Fruit fly (Drosophila melanogaster) whole organism, embryonic: Measurements from ENCODE around the gene puc.

Experiments
- Asciz ChIP-seq: fragments of 200-800 bp; sonication (Bioruptor generic); optimal IDR thresholded peaks from 2 replicates; lab custom pipeline; 2017; ENCODE audit warnings: missing biosample characterization, mild to moderate bottlenecking, missing genetic modification characterization, missing genetic modification reagents
- CG11696 ChIP-seq: fragments of 200-800 bp; sonication (Bioruptor generic); IDR thresholded peaks from 2 replicates; pipeline ENCODE4 v1.3.6; 2022; ENCODE audit warnings: missing biosample characterization, missing genetic modification characterization
- CG12104 ChIP-seq: fragments of 200-800 bp; sonication (Bioruptor generic); optimal IDR thresholded peaks from 3 replicates; lab custom pipeline; 2016; ENCODE audit warnings: missing biosample characterization, missing genetic modification characterization
- CG13287 ChIP-seq: fragments of 200-800 bp; sonication (Bioruptor generic); IDR thresholded peaks from 2 replicates; pipeline ENCODE4 v1.3.6; 2022; ENCODE audit warnings: missing biosample characterization, missing genetic modification characterization; ENCODE audit not compliant: partially characterized antibody
- CG13624 ChIP-seq: fragments of 200-800 bp; sonication (Bioruptor generic); optimal IDR thresholded peaks from 2 replicates; lab custom pipeline; 2016; ENCODE audit warnings: missing biosample characterization, missing genetic modification characterization
- CG13775 ChIP-seq: fragments of 200-800 bp; sonication (Bioruptor generic); optimal IDR thresholded peaks from 3 replicates; lab custom pipeline; 2017; ENCODE audit warnings: missing biosample characterization, mild to moderate bottlenecking, missing genetic modification characterization
- CG14965 ChIP-seq: fragments of 200-800 bp; sonication (Bioruptor generic); optimal IDR thresholded peaks from 2 replicates; lab custom pipeline; 2016; ENCODE audit warnings: missing biosample characterization, missing genetic modification characterization, borderline replicate concordance
- CG16815 ChIP-seq: fragments of 200-800 bp; sonication (Bioruptor generic); optimal IDR thresholded peaks from 3 replicates; lab custom pipeline; 2017; ENCODE audit warnings: missing biosample characterization, mild to moderate bottlenecking, missing genetic modification characterization
- CG16863 ChIP-seq: fragments of 200-800 bp; sonication (Bioruptor generic); optimal IDR thresholded peaks from 3 replicates; lab custom pipeline; 2016; ENCODE audit warnings: missing biosample characterization, missing genetic modification characterization
- CG17361 ChIP-seq: fragments of 200-800 bp; sonication (Bioruptor generic); IDR thresholded peaks from 3 replicates; pipeline ENCODE4 v1.3.6; 2022; ENCODE audit warnings: missing biosample characterization, missing genetic modification characterization
- CG30020 ChIP-seq: fragments of 200-800 bp; optimal IDR thresholded peaks from 2 replicates; lab custom pipeline; 2019; ENCODE audit warnings: missing biosample characterization, mild to moderate bottlenecking, missing genetic modification characterization, moderate library complexity
- CG30403 ChIP-seq: fragments of 200-800 bp; sonication (Bioruptor generic); optimal IDR thresholded peaks from 3 replicates; lab custom pipeline; 2016; ENCODE audit warnings: missing biosample characterization, missing genetic modification characterization
- CG30431 ChIP-seq: fragments of 200-800 bp; sonication (Bioruptor generic); optimal IDR thresholded peaks from 2 replicates; lab custom pipeline; 2017; ENCODE audit warnings: missing biosample characterization, missing genetic modification characterization
- CG31441 ChIP-seq: fragments of 200-800 bp; sonication (Bioruptor generic); IDR thresholded peaks from 2 replicates; pipeline ENCODE4 v1.3.6; 2022; ENCODE audit warnings: missing biosample characterization, missing genetic modification characterization
- CG4360 ChIP-seq: fragments of 200-800 bp; sonication (Bioruptor generic); IDR thresholded peaks from 2 replicates; pipeline ENCODE4 v1.3.6; 2022; ENCODE audit warnings: missing biosample characterization, missing genetic modification characterization
- CG6654 ChIP-seq: fragments of 200-800 bp; sonication (Bioruptor generic); optimal IDR thresholded peaks from 2 replicates; lab custom pipeline; 2017; ENCODE audit warnings: missing biosample characterization, mild to moderate bottlenecking, missing genetic modification characterization
- CG6854 ChIP-seq: fragments of 200-800 bp; sonication (Bioruptor generic); optimal IDR thresholded peaks from 3 replicates; lab custom pipeline; 2017; ENCODE audit warnings: missing biosample characterization, mild to moderate bottlenecking, missing genetic modification characterization
- CG7928 ChIP-seq: fragments of 200-800 bp; sonication (Bioruptor generic); optimal IDR thresholded peaks from 2 replicates; lab custom pipeline; 2017; ENCODE audit warnings: missing biosample characterization, mild to moderate bottlenecking, missing genetic modification characterization
- CG8089 ChIP-seq: fragments of 200-800 bp; sonication (Bioruptor generic); optimal IDR thresholded peaks from 3 replicates; lab custom pipeline; 2016; ENCODE audit warnings: missing biosample characterization, missing genetic modification characterization
- CG8290 ChIP-seq, 3 experiments: fragments of 200-800 bp; sonication (Bioruptor generic); optimal IDR thresholded peaks; 2 replicates each; lab custom pipeline; 2016 to 2019; ENCODE audit warnings: missing biosample characterization in 3 of 3, missing genetic modification characterization in 3 of 3, mild to moderate bottlenecking in 2 of 3, moderate library complexity in 1 of 3
- Doc3 ChIP-seq: fragments of 200-800 bp; sonication (Bioruptor generic); IDR thresholded peaks from 3 replicates; pipeline ENCODE4 v1.3.6; 2022; ENCODE audit warnings: missing biosample characterization, missing genetic modification characterization; ENCODE audit not compliant: partially characterized antibody
- Ets65A ChIP-seq: fragments of 200-800 bp; sonication (Bioruptor generic); peaks from one replicate; lab custom pipeline; 2016; ENCODE audit warnings: missing biosample characterization, missing genetic modification characterization
- Fer2 ChIP-seq: fragments of 200-800 bp; sonication (Bioruptor generic); optimal IDR thresholded peaks from 2 replicates; lab custom pipeline; 2018; ENCODE audit warnings: missing biosample characterization, mild to moderate bottlenecking, missing genetic modification characterization, moderate library complexity
- Gug ChIP-seq: fragments of 200-800 bp; sonication (Bioruptor generic); IDR thresholded peaks from 4 replicates; pipeline ENCODE4 v1.3.6; 2022; ENCODE audit warnings: missing biosample characterization, missing genetic modification characterization
- Jarid2 ChIP-seq: fragments of 200-800 bp; sonication (Bioruptor generic); optimal IDR thresholded peaks from 3 replicates; lab custom pipeline; 2017; ENCODE audit warnings: mild to moderate bottlenecking, missing biosample characterization, missing genetic modification reagents, missing genetic modification characterization
- Max ChIP-seq: fragments of 200-800 bp; sonication (Bioruptor generic); optimal IDR thresholded peaks from 2 replicates; lab custom pipeline; 2016; ENCODE audit warnings: missing biosample characterization, mild to moderate bottlenecking, missing genetic modification characterization
- Nf-YB ChIP-seq: fragments of 200-800 bp; sonication (Bioruptor generic); optimal IDR thresholded peaks from 3 replicates; lab custom pipeline; 2019; ENCODE audit warnings: missing biosample characterization, mild to moderate bottlenecking, missing genetic modification characterization, moderate library complexity
- Opbp ChIP-seq: fragments of 200-800 bp; sonication (Bioruptor generic); IDR thresholded peaks from 3 replicates; pipeline ENCODE4 v1.3.6; 2022; ENCODE audit warnings: missing biosample characterization, missing genetic modification characterization; ENCODE audit not compliant: partially characterized antibody
- Usf ChIP-seq: fragments of 200-800 bp; sonication (Bioruptor generic); optimal IDR thresholded peaks from 2 replicates; lab custom pipeline; 2017; ENCODE audit warnings: missing genotype, missing biosample characterization, missing genetic modification characterization
- ac ChIP-seq: fragments of 200-800 bp; sonication (Bioruptor generic); optimal IDR thresholded peaks from 3 replicates; lab custom pipeline; 2017; ENCODE audit warnings: missing biosample characterization, mild to moderate bottlenecking, missing genetic modification characterization
- aop ChIP-seq: fragments of 200-800 bp; sonication (Bioruptor generic); IDR thresholded peaks from 2 replicates; pipeline ENCODE4 v1.3.6; 2022; ENCODE audit warnings: missing biosample characterization, missing genetic modification characterization
- chn ChIP-seq: fragments of 200-800 bp; sonication (Bioruptor generic); optimal IDR thresholded peaks from 2 replicates; lab custom pipeline; 2016; ENCODE audit warnings: missing biosample characterization, missing genetic modification characterization
- ems ChIP-seq: fragments of 200-800 bp; sonication (Bioruptor generic); optimal IDR thresholded peaks from 3 replicates; lab custom pipeline; 2016; ENCODE audit warnings: missing biosample characterization, missing genetic modification characterization
- grn ChIP-seq: fragments of 200-800 bp; sonication (Bioruptor generic); optimal IDR thresholded peaks from 3 replicates; lab custom pipeline; 2017; ENCODE audit warnings: missing biosample characterization, missing genetic modification characterization
- hkb ChIP-seq, 2 experiments: fragments of 200-800 bp in 1 of 2; fragments of >200 bp in 1 of 2; sonication (Bioruptor generic) in 1 of 2; IDR thresholded peaks in 1 of 2; optimal IDR thresholded peaks in 1 of 2; 2 replicates each; pipeline versions ENCODE4 v1.3.6 to Lab custom; 2017 to 2022; ENCODE audit warnings: missing biosample characterization in 1 of 2, missing genetic modification characterization in 1 of 2
- inv ChIP-seq: fragments of 200-800 bp; sonication (Bioruptor generic); IDR thresholded peaks from 2 replicates; pipeline ENCODE4 v1.3.6; 2022; ENCODE audit warnings: missing biosample characterization, missing genetic modification characterization; ENCODE audit not compliant: partially characterized antibody
- kah ChIP-seq: fragments of 200-800 bp; sonication (Bioruptor generic); optimal IDR thresholded peaks from 2 replicates; lab custom pipeline; 2018; ENCODE audit warnings: missing biosample characterization, mild to moderate bottlenecking, missing genetic modification characterization
- lola ChIP-seq, 3 experiments: fragments of >200 bp in 2 of 3; fragments of 200-800 bp in 1 of 3; sonication (Bioruptor generic) in 1 of 3; optimal IDR thresholded peaks; 2 replicates each; lab custom pipeline; 2017 to 2019; ENCODE audit warnings: missing biosample characterization in 3 of 3, missing genetic modification characterization in 3 of 3, mild to moderate bottlenecking in 1 of 3, moderate library complexity in 1 of 3
- lov ChIP-seq, 2 experiments: fragments of 200-800 bp in 1 of 2; fragments of >200 bp in 1 of 2; sonication (Bioruptor generic) in 1 of 2; IDR thresholded peaks in 1 of 2; optimal IDR thresholded peaks in 1 of 2; 2 replicates in 1 of 2; 3 replicates in 1 of 2; pipeline versions ENCODE4 v1.3.6 to Lab custom; 2017 to 2022; ENCODE audit warnings: missing biosample characterization in 1 of 2, missing genetic modification characterization in 1 of 2
- onecut ChIP-seq: fragments of 200-800 bp; sonication (Bioruptor generic); IDR thresholded peaks from 2 replicates; pipeline ENCODE4 v1.3.6; 2022; ENCODE audit warnings: missing biosample characterization, missing genetic modification characterization
- p53 ChIP-seq: fragments of 200-800 bp; sonication (Bioruptor generic); optimal IDR thresholded peaks from 2 replicates; lab custom pipeline; 2016; ENCODE audit warnings: missing biosample characterization, missing genetic modification characterization
- pho ChIP-seq: fragments of 200-800 bp; sonication (Bioruptor generic); optimal IDR thresholded peaks from 2 replicates; lab custom pipeline; 2016; ENCODE audit warnings: missing biosample characterization, missing genetic modification characterization
- sima ChIP-seq: fragments of 200-800 bp; sonication (Bioruptor generic); optimal IDR thresholded peaks from 2 replicates; lab custom pipeline; 2016; ENCODE audit warnings: missing biosample characterization, missing genetic modification characterization
- sqz ChIP-seq: fragments of 200-800 bp; sonication (Bioruptor generic); optimal IDR thresholded peaks from 3 replicates; lab custom pipeline; 2018; ENCODE audit warnings: missing biosample characterization, mild to moderate bottlenecking, missing genetic modification characterization
- ssp ChIP-seq: fragments of 200-800 bp; sonication (Bioruptor generic); IDR thresholded peaks from 2 replicates; pipeline ENCODE4 v1.3.6; 2022; ENCODE audit warnings: missing biosample characterization, missing genetic modification characterization
- stc ChIP-seq: fragments of 200-800 bp; sonication (Bioruptor generic); IDR thresholded peaks from 2 replicates; pipeline ENCODE4 v1.3.6; 2022; ENCODE audit warnings: missing biosample characterization, missing genetic modification characterization
- usp ChIP-seq: fragments of >200 bp; optimal IDR thresholded peaks from 2 replicates; lab custom pipeline; 2017; ENCODE audit warnings: missing biosample characterization, missing genetic modification characterization

Gene puc

dm6 chr3R:8113833-8114673, 8.9 kb downstream of the puc start (continued):
- TF ChIP-seq CG8089 (GFP tag; lab: Kevin White, UChicago) = peak; percentile 75
- 0 out of 2 replicates have a peak, but pooled peaks have one; percentile 52 for TF ChIP-seq CG11696 (GFP tag; lab: Robert Waterston, UW)
- TF ChIP-seq usp (GFP tag; lab: Kevin White, UChicago) = no peak
- peak; percentile 48 for TF ChIP-seq CG6654
- TF ChIP-seq CG8290 (GFP tag; optimal IDR thresholded peaks at IDR 0.05; lab: Kevin White, UChicago) = peak; percentile 66
- TF ChIP-seq CG8290 (tag; optimal IDR thresholded peaks at IDR 0.05; lab: Kevin White, UChicago) = peak in 1 of 2 experiments; percentile 63
- peak; percentile 34 for TF ChIP-seq sima (GFP tag; lab: Kevin White, UChicago)
- peak; percentile 75 for TF ChIP-seq Max
- TF ChIP-seq CG7928 = peak; percentile 29
- peak; percentile 43 for TF ChIP-seq Jarid2 (GFP tag; lab: Kevin White, UChicago)
- TF ChIP-seq pho = peak; percentile 82
- peak; percentile 71 for TF ChIP-seq grn (GFP tag; lab: Kevin White, UChicago)
- TF ChIP-seq CG17361 (GFP tag; lab: Robert Waterston, UW) = peak; percentile 83
- peak; percentile 57 for TF ChIP-seq CG12104
- TF ChIP-seq Nf-YB = peak; percentile 42
- TF ChIP-seq inv (GFP tag; lab: Robert Waterston, UW) = no peak
- peak; percentile 22 for TF ChIP-seq Fer2 (tag; lab: Kevin White, UChicago)
- no peak for TF ChIP-seq CG13287
- peak; percentile 80 for TF ChIP-seq CG6854
- no peak for TF ChIP-seq CG14965 (GFP tag; lab: Kevin White, UChicago)
- TF ChIP-seq Asciz (GFP tag; lab: Kevin White, UChicago) = peak; percentile 87
- TF ChIP-seq sqz (GFP tag; lab: Kevin White, UChicago) = peak; percentile 47
- TF ChIP-seq onecut (GFP tag; lab: Robert Waterston, UW) = no peak
- peak; percentile 84 for TF ChIP-seq CG30403
- TF ChIP-seq CG16863 (GFP tag; lab: Kevin White, UChicago) = peak; percentile 73
- peak; percentile 47 for TF ChIP-seq Usf
- peak; percentile 64 for TF ChIP-seq ssp (GFP tag; lab: Robert Waterston, UW)
- peak; percentile 21 for TF ChIP-seq CG30020
- peak; percentile 89 for TF ChIP-seq CG31441 (GFP tag; lab: Robert Waterston, UW)
- TF ChIP-seq CG13624 (GFP tag; lab: Kevin White, UChicago) = peak; percentile 86
- TF ChIP-seq ac (GFP tag; lab: Kevin White, UChicago) = peak; percentile 63
- TF ChIP-seq Gug (GFP tag; lab: Robert Waterston, UW) = peak; percentile 77
- peak in 1 of 3 experiments; percentile 74 for TF ChIP-seq lola (GFP tag; optimal IDR thresholded peaks at IDR 0.05; lab: Kevin White, UChicago)
- TF ChIP-seq CG13775 = peak; percentile 78
- TF ChIP-seq stc (GFP tag; lab: Robert Waterston, UW) = peak; percentile 85
- peak; percentile 48 for TF ChIP-seq CG16815
- TF ChIP-seq ems (GFP tag; lab: Kevin White, UChicago) = peak; percentile 86
- TF ChIP-seq kah (GFP tag; lab: Kevin White, UChicago) = peak; percentile 16
- no peak for TF ChIP-seq Doc3 (GFP tag; lab: Robert Waterston, UW)
- TF ChIP-seq p53 = peak; percentile 45
- no peak for TF ChIP-seq lov (optimal IDR thresholded peaks at IDR 0.05; lab: Kevin White, UChicago)
- peak; percentile 76; the same call in 2 of the 3 replicates for TF ChIP-seq lov (GFP tag; IDR thresholded peaks at IDR 0.05; lab: Robert Waterston, UW)
- no peak for TF ChIP-seq hkb (optimal IDR thresholded peaks at IDR 0.05; lab: Kevin White, UChicago)
- peak; percentile 85 for TF ChIP-seq hkb (GFP tag; IDR thresholded peaks at IDR 0.05; lab: Robert Waterston, UW)
- peak; percentile 94 for TF ChIP-seq Ets65A (GFP tag; lab: Kevin White, UChicago)
- TF ChIP-seq aop (GFP tag; lab: Robert Waterston, UW) = no peak
- peak; percentile 41 for TF ChIP-seq CG30431 (GFP tag; lab: Kevin White, UChicago)
- no peak for TF ChIP-seq Opbp (GFP tag; lab: Robert Waterston, UW)
- TF ChIP-seq chn (GFP tag; lab: Kevin White, UChicago) = peak; percentile 83
- peak; percentile 92 for TF ChIP-seq CG4360
